Fruit fly (Drosophila melanogaster) whole organism, embryonic: Measurements from ENCODE around the gene Sqor.

ENCODE experiments used
- CG12071 ChIP-seq: fragments of 200-800 bp; sonication (Bioruptor generic); optimal IDR thresholded peaks from 3 replicates; lab custom pipeline; 2018; ENCODE audit warnings: missing biosample characterization, mild to moderate bottlenecking, missing genetic modification characterization
- CG12155 ChIP-seq: fragments of 200-800 bp; sonication (Bioruptor generic); optimal IDR thresholded peaks from 3 replicates; lab custom pipeline; 2016; ENCODE audit warnings: missing biosample characterization, missing genetic modification characterization
- CG12299 ChIP-seq: fragments of 200-800 bp; sonication (Bioruptor generic); optimal IDR thresholded peaks from 2 replicates; lab custom pipeline; 2018; ENCODE audit warnings: missing biosample characterization, mild to moderate bottlenecking, missing genetic modification characterization
- CG13424 ChIP-seq: fragments of 200-800 bp; sonication (Bioruptor generic); optimal IDR thresholded peaks from 2 replicates; lab custom pipeline; 2019; ENCODE audit warnings: missing biosample characterization, mild to moderate bottlenecking, missing genetic modification characterization, moderate library complexity
- CG1529 ChIP-seq: fragments of 200-800 bp; sonication (Bioruptor generic); optimal IDR thresholded peaks from 3 replicates; lab custom pipeline; 2018; ENCODE audit warnings: missing biosample characterization, missing genetic modification characterization
- CG1602 ChIP-seq: fragments of 200-800 bp; sonication (Bioruptor generic); optimal IDR thresholded peaks from 3 replicates; lab custom pipeline; 2016; ENCODE audit warnings: missing biosample characterization, missing genetic modification characterization
- CG1603 ChIP-seq: fragments of 200-800 bp; sonication (Bioruptor generic); optimal IDR thresholded peaks from 2 replicates; lab custom pipeline; 2019; ENCODE audit warnings: missing biosample characterization, mild to moderate bottlenecking, missing genetic modification characterization, moderate library complexity
- CG17359 ChIP-seq: fragments of 200-800 bp; sonication (Bioruptor generic); optimal IDR thresholded peaks from 3 replicates; lab custom pipeline; 2018; ENCODE audit warnings: missing biosample characterization, mild to moderate bottlenecking, missing genetic modification characterization, moderate library complexity
- CG17568 ChIP-seq: fragments of 200-800 bp; sonication (Bioruptor generic); optimal IDR thresholded peaks from 2 replicates; lab custom pipeline; 2018; ENCODE audit warnings: missing biosample characterization, mild to moderate bottlenecking, missing genetic modification characterization, moderate library complexity
- CG18476 ChIP-seq: fragments of 200-800 bp; sonication (Bioruptor generic); optimal IDR thresholded peaks from 2 replicates; lab custom pipeline; 2016; ENCODE audit warnings: missing biosample characterization, mild to moderate bottlenecking, missing genetic modification characterization
- CG18764 ChIP-seq: fragments of 200-800 bp; sonication (Bioruptor generic); optimal IDR thresholded peaks from 3 replicates; lab custom pipeline; 2016; ENCODE audit warnings: missing biosample characterization, missing genetic modification characterization
- CG31365 ChIP-seq: fragments of 200-800 bp; sonication (Bioruptor generic); optimal IDR thresholded peaks from 2 replicates; lab custom pipeline; 2018; ENCODE audit warnings: missing biosample characterization, mild to moderate bottlenecking, missing genetic modification characterization
- CG31388 ChIP-seq: fragments of 200-800 bp; sonication (Bioruptor generic); optimal IDR thresholded peaks from 2 replicates; lab custom pipeline; 2016; ENCODE audit warnings: missing biosample characterization, missing genetic modification characterization
- CG42726 ChIP-seq: fragments of 200-800 bp; sonication (Bioruptor generic); IDR thresholded peaks from 2 replicates; pipeline ENCODE4 v1.3.6; 2022; ENCODE audit warnings: missing biosample characterization, missing genetic modification characterization; ENCODE audit not compliant: partially characterized antibody
- CG5953 ChIP-seq: fragments of 200-800 bp; sonication (Bioruptor generic); IDR thresholded peaks from 2 replicates; pipeline ENCODE4 v1.3.6; 2022; ENCODE audit warnings: missing biosample characterization, missing genetic modification characterization
- CG7357 ChIP-seq: fragments of 200-800 bp; sonication (Bioruptor generic); IDR thresholded peaks from 3 replicates; pipeline ENCODE4 v1.3.6; 2022; ENCODE audit warnings: missing biosample characterization, missing genetic modification characterization
- CG9437 ChIP-seq: fragments of 200-800 bp; sonication (Bioruptor generic); optimal IDR thresholded peaks from 2 replicates; lab custom pipeline; 2018; ENCODE audit warnings: missing biosample characterization, mild to moderate bottlenecking, missing genetic modification characterization
- CHES-1-like ChIP-seq: fragments of 200-800 bp; sonication (Bioruptor generic); optimal IDR thresholded peaks from 2 replicates; lab custom pipeline; 2016; ENCODE audit warnings: missing biosample characterization, missing genetic modification characterization
- D ChIP-seq, 2 experiments: fragments of 200-800 bp in 1 of 2; fragments of >200 bp in 1 of 2; sonication (Bioruptor generic) in 1 of 2; optimal IDR thresholded peaks; 2 replicates in 1 of 2; 3 replicates in 1 of 2; lab custom pipeline; 2017; ENCODE audit warnings: mild to moderate bottlenecking in 1 of 2, missing biosample characterization in 1 of 2, missing genetic modification characterization in 1 of 2, missing genetic modification reagents in 1 of 2
- Dbx ChIP-seq: fragments of 200-800 bp; sonication (Bioruptor generic); IDR thresholded peaks from 3 replicates; pipeline ENCODE4 v1.3.6; 2022; ENCODE audit warnings: missing biosample characterization, missing genetic modification characterization
- Deaf1 ChIP-seq: fragments of 200-800 bp; optimal IDR thresholded peaks from 3 replicates; lab custom pipeline; 2019; ENCODE audit warnings: missing biosample characterization, mild to moderate bottlenecking, missing genetic modification characterization, moderate library complexity
- ERR ChIP-seq: fragments of 200-800 bp; sonication (Bioruptor generic); optimal IDR thresholded peaks from 2 replicates; lab custom pipeline; 2016; ENCODE audit warnings: missing biosample characterization, missing genetic modification characterization
- Hmx ChIP-seq: fragments of 200-800 bp; sonication (Bioruptor generic); optimal IDR thresholded peaks from 2 replicates; lab custom pipeline; 2016; ENCODE audit warnings: missing biosample characterization, missing genetic modification characterization
- Hr51 ChIP-seq, 2 experiments: fragments of 200-800 bp; sonication (Bioruptor generic); optimal IDR thresholded peaks; 2 replicates in 1 of 2; 3 replicates in 1 of 2; lab custom pipeline; 2016 to 2018; ENCODE audit warnings: missing biosample characterization in 2 of 2, missing genetic modification characterization in 2 of 2, mild to moderate bottlenecking in 1 of 2, moderate library complexity in 1 of 2
- Taf1 ChIP-seq: fragments of 200-800 bp; sonication (Bioruptor generic); IDR thresholded peaks from 2 replicates; pipeline ENCODE4 v1.3.6; 2022; ENCODE audit warnings: missing biosample characterization, missing genetic modification characterization
- Xrp1 ChIP-seq: fragments of 200-800 bp; sonication (Bioruptor generic); IDR thresholded peaks from 2 replicates; pipeline ENCODE4 v1.3.6; 2022; ENCODE audit warnings: missing biosample characterization, missing genetic modification characterization
- ac ChIP-seq: fragments of 200-800 bp; sonication (Bioruptor generic); optimal IDR thresholded peaks from 3 replicates; lab custom pipeline; 2017; ENCODE audit warnings: missing biosample characterization, mild to moderate bottlenecking, missing genetic modification characterization
- bab2 ChIP-seq: fragments of 200-800 bp; sonication (Bioruptor generic); optimal IDR thresholded peaks from 2 replicates; lab custom pipeline; 2016; ENCODE audit warnings: missing biosample characterization, missing genetic modification characterization
- bbx ChIP-seq: fragments of 200-800 bp; sonication (Bioruptor generic); IDR thresholded peaks from 2 replicates; pipeline ENCODE4 v1.3.6; 2022; ENCODE audit warnings: missing biosample characterization, missing genetic modification characterization; ENCODE audit not compliant: partially characterized antibody
- br ChIP-seq: fragments of >200 bp; optimal IDR thresholded peaks from 2 replicates; lab custom pipeline; 2017
- chn ChIP-seq: fragments of 200-800 bp; sonication (Bioruptor generic); optimal IDR thresholded peaks from 2 replicates; lab custom pipeline; 2016; ENCODE audit warnings: missing biosample characterization, missing genetic modification characterization
- corto ChIP-seq: fragments of 200-800 bp; sonication (Bioruptor generic); optimal IDR thresholded peaks from 2 replicates; lab custom pipeline; 2016; ENCODE audit warnings: missing biosample characterization, mild to moderate bottlenecking, missing genetic modification characterization, moderate library complexity
- fd3F ChIP-seq: fragments of 200-800 bp; sonication (Bioruptor generic); optimal IDR thresholded peaks from 2 replicates; lab custom pipeline; 2018; ENCODE audit warnings: missing biosample characterization, mild to moderate bottlenecking, missing genetic modification characterization, moderate library complexity
- gt ChIP-seq: fragments of 200-800 bp; sonication (Bioruptor generic); IDR thresholded peaks from 2 replicates; pipeline ENCODE4 v1.3.6; 2022; ENCODE audit warnings: missing biosample characterization, missing genetic modification characterization
- hbn ChIP-seq: fragments of 200-800 bp; sonication (Bioruptor generic); IDR thresholded peaks from 2 replicates; pipeline ENCODE4 v1.3.6; 2022; ENCODE audit warnings: missing biosample characterization, missing genetic modification characterization; ENCODE audit not compliant: partially characterized antibody
- ind ChIP-seq: fragments of 200-800 bp; sonication (Bioruptor generic); optimal IDR thresholded peaks from 3 replicates; lab custom pipeline; 2016; ENCODE audit warnings: missing biosample characterization, missing genetic modification characterization
- insv ChIP-seq, 2 experiments: fragments of 200-800 bp; sonication (Bioruptor generic); optimal IDR thresholded peaks; 3 replicates each; lab custom pipeline; 2016 to 2018; ENCODE audit warnings: missing biosample characterization in 2 of 2, missing genetic modification characterization in 2 of 2
- ken ChIP-seq: fragments of 200-800 bp; sonication (Bioruptor generic); IDR thresholded peaks from 3 replicates; pipeline ENCODE4 v1.3.6; 2022; ENCODE audit warnings: missing biosample characterization, missing genetic modification characterization
- lbe ChIP-seq: fragments of 200-800 bp; sonication (Bioruptor generic); optimal IDR thresholded peaks from 2 replicates; lab custom pipeline; 2016; ENCODE audit warnings: missing biosample characterization, mild to moderate bottlenecking, missing genetic modification characterization
- lmd ChIP-seq: fragments of 200-800 bp; sonication (Bioruptor generic); IDR thresholded peaks from 2 replicates; pipeline ENCODE4 v1.3.6; 2022; ENCODE audit warnings: missing biosample characterization, missing genetic modification characterization
- nerfin-1 ChIP-seq: fragments of 200-800 bp; sonication (Bioruptor generic); optimal IDR thresholded peaks from 3 replicates; lab custom pipeline; 2019; ENCODE audit warnings: missing biosample characterization, mild to moderate bottlenecking, missing genetic modification characterization, moderate library complexity
- shn ChIP-seq: fragments of 200-800 bp; sonication (Bioruptor generic); optimal IDR thresholded peaks from 3 replicates; lab custom pipeline; 2016; ENCODE audit warnings: missing biosample characterization, missing genetic modification characterization
- sqz ChIP-seq: fragments of 200-800 bp; sonication (Bioruptor generic); optimal IDR thresholded peaks from 3 replicates; lab custom pipeline; 2018; ENCODE audit warnings: missing biosample characterization, mild to moderate bottlenecking, missing genetic modification characterization
- stwl ChIP-seq: fragments of 200-800 bp; sonication (Bioruptor generic); optimal IDR thresholded peaks from 3 replicates; lab custom pipeline; 2018; ENCODE audit warnings: missing biosample characterization, mild to moderate bottlenecking, missing genetic modification characterization, moderate library complexity
- sug ChIP-seq: fragments of 200-800 bp; optimal IDR thresholded peaks from 2 replicates; lab custom pipeline; 2019; ENCODE audit warnings: missing biosample characterization, mild to moderate bottlenecking, missing genetic modification characterization, moderate library complexity
- tgo ChIP-seq: fragments of 200-800 bp; sonication (Bioruptor generic); IDR thresholded peaks from 3 replicates; pipeline ENCODE4 v1.3.6; 2022; ENCODE audit warnings: missing biosample characterization, missing genetic modification characterization
- tll ChIP-seq, 2 experiments: fragments of 200-800 bp in 1 of 2; fragments of >200 bp in 1 of 2; sonication (Bioruptor generic) in 1 of 2; optimal IDR thresholded peaks; 2 replicates each; lab custom pipeline; 2017 to 2019; ENCODE audit warnings: missing biosample characterization in 2 of 2, missing genetic modification characterization in 2 of 2, mild to moderate bottlenecking in 1 of 2, moderate library complexity in 1 of 2
- tx ChIP-seq: fragments of 200-800 bp; sonication (Bioruptor generic); optimal IDR thresholded peaks from 2 replicates; lab custom pipeline; 2016; ENCODE audit warnings: missing biosample characterization, missing genetic modification characterization

The Sqor gene

DNA sequence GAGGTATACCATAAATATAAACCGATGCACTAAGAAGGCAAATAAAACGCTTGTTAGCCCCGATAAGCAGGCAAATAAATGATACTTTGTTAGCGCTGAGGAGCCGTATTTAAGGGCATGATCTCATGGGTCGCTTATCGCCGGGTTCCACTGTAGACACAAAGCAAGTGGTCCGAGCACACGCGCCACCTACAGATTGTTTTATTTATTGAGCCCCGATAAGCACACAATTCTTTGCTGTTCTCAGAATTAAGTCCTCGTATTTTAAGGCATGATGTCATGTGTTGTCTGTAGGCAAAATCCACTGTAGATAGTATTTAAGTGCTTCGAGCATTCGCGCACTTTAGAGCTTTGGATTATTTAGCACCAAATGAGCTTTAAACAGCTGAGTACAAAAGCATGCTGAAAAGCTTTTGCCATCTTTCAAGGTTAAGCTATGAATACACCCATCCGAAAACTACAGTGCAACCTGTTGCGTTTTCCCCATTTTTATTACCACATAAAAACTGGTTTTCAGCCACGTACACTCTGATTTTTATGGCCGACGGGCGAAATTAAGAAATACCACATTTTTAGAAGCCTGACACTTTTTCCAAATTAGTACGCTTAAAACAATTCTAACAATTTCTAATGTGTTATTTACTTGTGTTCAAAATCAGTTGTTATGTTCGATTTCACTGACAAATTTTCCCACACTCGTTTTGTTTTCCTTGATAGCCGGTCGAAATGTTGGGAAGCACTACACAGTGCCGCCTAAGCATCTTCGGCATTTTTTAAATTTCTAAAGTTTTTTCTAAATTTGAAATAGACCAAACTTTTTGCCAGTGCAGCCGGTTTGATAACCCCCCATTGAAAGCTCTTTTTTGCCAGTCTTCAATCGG lies at the start of gene Sqor (continued):
- TF ChIP-seq gt (GFP tag; lab: Robert Waterston, UW) (no peak), Taf1 (0 out of 2 replicates have a peak, but pooled peaks have one; percentile 35), sqz (GFP tag; lab: Kevin White, UChicago) (peak; percentile 74), CG1603 (tag; lab: Kevin White, UChicago) (peak; percentile 89), tgo (peak; percentile 77), bab2 (peak; percentile 71), CG17359 (peak; percentile 86), CG17568 (GFP tag; lab: Kevin White, UChicago) (peak; percentile 16), CG31388 (GFP tag; lab: Kevin White, UChicago) (peak; percentile 10), CG1602 (peak; percentile 66), CG13424 (tag; lab: Kevin White, UChicago) (peak; percentile 92), Hmx (GFP tag; lab: Kevin White, UChicago) (peak; percentile 77), ac (GFP tag; lab: Kevin White, UChicago) (no peak), chn (GFP tag; lab: Kevin White, UChicago) (peak; percentile 81), CG9437 (GFP tag; lab: Kevin White, UChicago) (peak; percentile 85), Deaf1 (tag; lab: Kevin White, UChicago) (peak; percentile 55), insv (GFP tag; optimal IDR thresholded peaks at IDR 0.05; lab: Kevin White, UChicago) (peak in 1 of 2 experiments; percentile 21), corto (GFP tag; lab: Kevin White, UChicago) (peak; percentile 83), CG18476 (GFP tag; lab: Kevin White, UChicago) (peak; percentile 66), CG18764 (GFP tag; lab: Kevin White, UChicago) (peak; percentile 54), ind (GFP tag; lab: Kevin White, UChicago) (peak; percentile 79), CG12155 (peak; percentile 66), CG5953 (peak; percentile 51; the same call in 1 of the 2 replicates), D (optimal IDR thresholded peaks at IDR 0.05; lab: Kevin White, UChicago) (no peak), D (GFP tag; optimal IDR thresholded peaks at IDR 0.05; lab: Kevin White, UChicago) (peak; percentile 37), ERR (GFP tag; lab: Kevin White, UChicago) (peak; percentile 85), br (lab: Kevin White, UChicago) (no peak), CG12071 (GFP tag; lab: Kevin White, UChicago) (peak; percentile 76), fd3F (GFP tag; lab: Kevin White, UChicago) (peak; percentile 86), CG7357 (GFP tag; lab: Robert Waterston, UW) (peak; percentile 75), lbe (GFP tag; lab: Kevin White, UChicago) (peak; percentile 79), CG42726 (GFP tag; lab: Robert Waterston, UW) (no peak), stwl (tag; lab: Kevin White, UChicago) (peak; percentile 19), tx (GFP tag; lab: Kevin White, UChicago) (peak; percentile 67), hbn (no peak), CG1529 (GFP tag; lab: Kevin White, UChicago) (peak; percentile 69), lmd (GFP tag; lab: Robert Waterston, UW) (peak; percentile 77), CG12299 (tag; lab: Kevin White, UChicago) (peak; percentile 83), Dbx (GFP tag; lab: Robert Waterston, UW) (peak; percentile 73), bbx (GFP tag; lab: Robert Waterston, UW) (no peak), CHES-1-like (GFP tag; lab: Kevin White, UChicago) (peak; percentile 85), shn (GFP tag; lab: Kevin White, UChicago) (peak; percentile 91), Hr51 (GFP tag; optimal IDR thresholded peaks at IDR 0.05; lab: Kevin White, UChicago) (peak; percentile 89 to 95), CG31365 (tag; lab: Kevin White, UChicago) (peak; percentile 41), sug (peak; percentile 88), Xrp1 (GFP tag; lab: Robert Waterston, UW) (peak; percentile 31; the same call in 1 of the 2 replicates), tll (GFP tag; optimal IDR thresholded peaks at IDR 0.05; lab: Kevin White, UChicago) (no peak), ken (peak; percentile 57), nerfin-1 (tag; lab: Kevin White, UChicago) (peak; percentile 44)
